Worm (Caenorhabditis elegans) whole organism, L1 larva: Measurements from ENCODE around the gene C45G9.14.

Experiments
- C34B4.2 ChIP-seq: sonication (generic microtip); optimal IDR thresholded peaks from 2 replicates; lab custom pipeline; 2017; ENCODE audit warnings: mild to moderate bottlenecking, missing genetic modification characterization, missing compliant biosample characterization
- F16B12.6 ChIP-seq: fragments of 150-350 bp; optimal IDR thresholded peaks from 2 replicates; lab custom pipeline; 2014; ENCODE audit warnings: missing biosample characterization, missing genetic modification characterization
- alr-1 ChIP-seq: fragments of 200-800 bp; sonication (Bioruptor generic); optimal IDR thresholded peaks from 2 replicates; lab custom pipeline; 2018; ENCODE audit warnings: borderline replicate concordance, mild to moderate bottlenecking, missing genetic modification characterization, missing compliant biosample characterization
- ceh-8 ChIP-seq: fragments of 200-800 bp; sonication (Bioruptor generic); optimal IDR thresholded peaks from 2 replicates; lab custom pipeline; 2018; ENCODE audit warnings: mild to moderate bottlenecking, missing genetic modification characterization, moderate library complexity, missing compliant biosample characterization
- ceh-88 ChIP-seq: fragments of 200-800 bp; sonication (Bioruptor generic); IDR thresholded peaks from 2 replicates; pipeline ENCODE4 v1.3.6; 2022; ENCODE audit warnings: missing genetic modification characterization, missing compliant biosample characterization
- ces-1 ChIP-seq: fragments of 150-350 bp; optimal IDR thresholded peaks from 2 replicates; lab custom pipeline; 2014; ENCODE audit warnings: missing biosample characterization, missing genetic modification reagents, missing genetic modification characterization
- efl-3 ChIP-seq: fragments of 200-800 bp; sonication (Bioruptor generic); optimal IDR thresholded peaks from 2 replicates; lab custom pipeline; 2018; ENCODE audit warnings: mild to moderate bottlenecking, missing genetic modification characterization, missing compliant biosample characterization
- elt-2 ChIP-seq: sonication (generic microtip); optimal IDR thresholded peaks from 2 replicates; lab custom pipeline; 2016; ENCODE audit warnings: missing genetic modification characterization, mild to moderate bottlenecking, inconsistent platforms, missing compliant biosample characterization, missing genetic modification reagents
- ets-5 ChIP-seq: fragments of 200-800 bp; sonication (Bioruptor generic); IDR thresholded peaks from 2 replicates; pipeline ENCODE4 v1.3.6; 2022; ENCODE audit warnings: missing genetic modification characterization, missing compliant biosample characterization
- fkh-4 ChIP-seq: sonication (generic microtip); optimal IDR thresholded peaks from 2 replicates; lab custom pipeline; 2016; ENCODE audit warnings: missing compliant biosample characterization, missing genetic modification characterization, borderline replicate concordance
- grh-1 ChIP-seq: fragments of 200-800 bp; sonication (Bioruptor generic); IDR thresholded peaks from 2 replicates; pipeline ENCODE4 v1.3.6; 2022; ENCODE audit warnings: missing genetic modification reagents, missing genetic modification characterization, missing compliant biosample characterization
- hlh-17 ChIP-seq: fragments of 200-800 bp; sonication (Bioruptor generic); optimal IDR thresholded peaks from 2 replicates; lab custom pipeline; 2018; ENCODE audit warnings: missing genetic modification characterization, mild to moderate bottlenecking, missing compliant biosample characterization, moderate library complexity, borderline replicate concordance
- hlh-4 ChIP-seq: sonication (generic microtip); optimal IDR thresholded peaks from 2 replicates; lab custom pipeline; 2016; ENCODE audit warnings: mild to moderate bottlenecking, missing genetic modification characterization, missing compliant biosample characterization
- isw-1 ChIP-seq: fragments of 200-800 bp; sonication (Bioruptor generic); IDR thresholded peaks from 2 replicates; pipeline ENCODE4 v1.3.6; 2022; ENCODE audit warnings: missing genetic modification characterization, missing compliant biosample characterization
- lin-13 ChIP-seq: fragments of 150-350 bp; optimal IDR thresholded peaks from 2 replicates; lab custom pipeline; 2014; ENCODE audit warnings: missing biosample characterization, missing genetic modification reagents, missing genetic modification characterization
- lin-14 ChIP-seq: fragments of 200-800 bp; sonication (Bioruptor generic); optimal IDR thresholded peaks from 2 replicates; lab custom pipeline; 2018; ENCODE audit warnings: mild to moderate bottlenecking, missing genetic modification characterization, moderate library complexity, missing compliant biosample characterization
- lin-15B ChIP-seq: fragments of 150-350 bp; sonication (generic microtip); optimal IDR thresholded peaks from 3 replicates; lab custom pipeline; 2014; ENCODE audit warnings: missing biosample characterization, missing genetic modification characterization
- lin-39 ChIP-seq: fragments of 150-350 bp; optimal IDR thresholded peaks from 2 replicates; lab custom pipeline; 2014; ENCODE audit warnings: missing biosample characterization, missing genetic modification reagents, missing genetic modification characterization
- mdl-1 ChIP-seq, 2 experiments: fragments of 150-350 bp; optimal IDR thresholded peaks; 2 replicates each; lab custom pipeline; 2014 to 2017; ENCODE audit warnings: missing biosample characterization in 2 of 2, missing genetic modification characterization in 2 of 2, inconsistent platforms in 1 of 2
- mef-2 ChIP-seq: fragments of 150-350 bp; optimal IDR thresholded peaks from 2 replicates; lab custom pipeline; 2014; ENCODE audit warnings: missing biosample characterization, missing genetic modification characterization
- mep-1 ChIP-seq: fragments of 150-350 bp; optimal IDR thresholded peaks from 2 replicates; lab custom pipeline; 2014; ENCODE audit warnings: missing biosample characterization, missing genetic modification characterization
- nhr-11 ChIP-seq: fragments of 150-350 bp; optimal IDR thresholded peaks from 2 replicates; lab custom pipeline; 2014; ENCODE audit warnings: missing biosample characterization, missing genetic modification characterization
- nhr-12 ChIP-seq: sonication (generic microtip); optimal IDR thresholded peaks from 2 replicates; lab custom pipeline; 2017; ENCODE audit warnings: missing biosample characterization, missing genetic modification characterization
- nhr-19 ChIP-seq: fragments of 200-800 bp; sonication (Bioruptor generic); conservative IDR thresholded peaks from 2 replicates; pipeline ENCODE4 v1.3.6; 2022; ENCODE audit warnings: missing genetic modification characterization, missing compliant biosample characterization
- nhr-20 ChIP-seq: sonication (generic microtip); optimal IDR thresholded peaks from 2 replicates; lab custom pipeline; 2016; ENCODE audit warnings: mild to moderate bottlenecking, missing genetic modification characterization, missing compliant biosample characterization
- nhr-237 ChIP-seq: fragments of 150-350 bp; optimal IDR thresholded peaks from 2 replicates; lab custom pipeline; 2014; ENCODE audit warnings: missing biosample characterization, missing genetic modification characterization
- nhr-47 ChIP-seq: sonication (generic microtip); optimal IDR thresholded peaks from 2 replicates; lab custom pipeline; 2016; ENCODE audit warnings: mild to moderate bottlenecking, missing genetic modification characterization, moderate library complexity, missing compliant biosample characterization
- nhr-71 ChIP-seq: sonication (generic microtip); optimal IDR thresholded peaks from 2 replicates; lab custom pipeline; 2016; ENCODE audit warnings: mild to moderate bottlenecking, missing genetic modification characterization, moderate library complexity, missing compliant biosample characterization
- nhr-76 ChIP-seq: sonication (generic microtip); optimal IDR thresholded peaks from 2 replicates; lab custom pipeline; 2017; ENCODE audit warnings: missing biosample characterization, missing genetic modification characterization
- nhr-77 ChIP-seq: fragments of 150-350 bp; optimal IDR thresholded peaks from 2 replicates; lab custom pipeline; 2014; ENCODE audit warnings: missing biosample characterization, missing genetic modification characterization
- nhr-84 ChIP-seq: sonication (generic microtip); optimal IDR thresholded peaks from 2 replicates; lab custom pipeline; 2017; ENCODE audit warnings: missing biosample characterization, missing genetic modification characterization
- nhr-90 ChIP-seq: sonication (generic microtip); optimal IDR thresholded peaks from 2 replicates; lab custom pipeline; 2016; ENCODE audit warnings: mild to moderate bottlenecking, missing genetic modification characterization, missing compliant biosample characterization; ENCODE audit not compliant: poor library complexity
- rnt-1 ChIP-seq: sonication (generic microtip); optimal IDR thresholded peaks from 2 replicates; lab custom pipeline; 2016; ENCODE audit warnings: mild to moderate bottlenecking, missing genetic modification characterization, moderate library complexity, missing compliant biosample characterization
- skn-1 ChIP-seq: fragments of 150-350 bp; optimal IDR thresholded peaks from 2 replicates; lab custom pipeline; 2014; ENCODE audit warnings: missing biosample characterization, missing genetic modification characterization
- snpc-4 ChIP-seq: fragments of 150-350 bp; optimal IDR thresholded peaks from 2 replicates; lab custom pipeline; 2014; ENCODE audit warnings: missing biosample characterization, missing genetic modification characterization
- snu-23 ChIP-seq: sonication (generic microtip); optimal IDR thresholded peaks from 2 replicates; lab custom pipeline; 2016; ENCODE audit warnings: missing genetic modification characterization, missing compliant biosample characterization
- sptf-1 ChIP-seq: fragments of 150-350 bp; optimal IDR thresholded peaks from 2 replicates; lab custom pipeline; 2014; ENCODE audit warnings: missing biosample characterization, missing genetic modification characterization
- sup-37 ChIP-seq: fragments of 200-800 bp; sonication (Bioruptor generic); optimal IDR thresholded peaks from 2 replicates; lab custom pipeline; 2018; ENCODE audit warnings: mild to moderate bottlenecking, missing genetic modification characterization, missing compliant biosample characterization
- tlp-1 ChIP-seq: fragments of 150-350 bp; optimal IDR thresholded peaks from 2 replicates; lab custom pipeline; 2014; ENCODE audit warnings: missing biosample characterization, missing genetic modification characterization
- unc-30 ChIP-seq: sonication (generic microtip); optimal IDR thresholded peaks from 2 replicates; lab custom pipeline; 2017; ENCODE audit warnings: missing biosample characterization, missing genetic modification characterization
- unc-62 ChIP-seq: fragments of 150-350 bp; optimal IDR thresholded peaks from 2 replicates; lab custom pipeline; 2014; ENCODE audit warnings: missing biosample characterization, missing genetic modification reagents, missing genetic modification characterization
- unc-86 ChIP-seq: sonication (generic microtip); optimal IDR thresholded peaks from 2 replicates; lab custom pipeline; 2016; ENCODE audit warnings: missing genetic modification characterization, missing compliant biosample characterization
- unc-98 ChIP-seq: fragments of 200-800 bp; sonication (Bioruptor generic); IDR thresholded peaks from 2 replicates; pipeline ENCODE4 v1.3.6; 2022; ENCODE audit warnings: missing genetic modification characterization, missing compliant biosample characterization
- xbp-1 ChIP-seq: sonication (generic microtip); optimal IDR thresholded peaks from 2 replicates; lab custom pipeline; 2016; ENCODE audit warnings: missing genetic modification characterization, missing compliant biosample characterization
- zag-1 ChIP-seq: fragments of 150-350 bp; optimal IDR thresholded peaks from 2 replicates; lab custom pipeline; 2014; ENCODE audit warnings: missing biosample characterization, missing genetic modification characterization
- ztf-4 ChIP-seq: fragments of 150-350 bp; optimal IDR thresholded peaks from 2 replicates; lab custom pipeline; 2014; ENCODE audit warnings: missing biosample characterization, missing genetic modification characterization

Gene C45G9.14

ce11 chrIII:5080700-5081572 lies 36.1 kb downstream of the C45G9.14 start (continued):
- peak; percentile 95 for TF ChIP-seq nhr-47 (tag; lab: Kevin White, UChicago)
- peak in 1 of 2 experiments; percentile 51 for TF ChIP-seq mdl-1 (tag; optimal IDR thresholded peaks at IDR 0.05; lab: Kevin White, UChicago)
- TF ChIP-seq unc-62, result no peak
- no peak for TF ChIP-seq tlp-1 (tag; lab: Kevin White, UChicago)
- TF ChIP-seq ztf-4, result peak; percentile 84
- no peak for TF ChIP-seq nhr-76 (tag; lab: Kevin White, UChicago)
- peak; percentile 99 for TF ChIP-seq snpc-4 (tag; lab: Kevin White, UChicago)
- peak; percentile 93 for TF ChIP-seq nhr-19
- TF ChIP-seq mep-1 (tag; lab: Kevin White, UChicago), result peak; percentile 67
- peak; percentile 91 for TF ChIP-seq rnt-1 (tag; lab: Kevin White, UChicago)
- TF ChIP-seq mef-2 (tag; lab: Kevin White, UChicago), result no peak
- no peak for TF ChIP-seq unc-98
- TF ChIP-seq nhr-90 (tag; lab: Kevin White, UChicago), result peak; percentile 92
- peak; percentile 65 for TF ChIP-seq isw-1
- peak; percentile 15 for TF ChIP-seq C34B4.2 (tag; lab: Kevin White, UChicago)
- TF ChIP-seq lin-13 (GFP tag; lab: Kevin White, UChicago), result peak; percentile 57
- TF ChIP-seq hlh-17 (GFP tag; lab: Kevin White, UChicago), result no peak
- no peak for TF ChIP-seq ets-5 (GFP tag; lab: Robert Waterston, UW)
- TF ChIP-seq elt-2 (tag; lab: Kevin White, UChicago), result peak; percentile 77
- TF ChIP-seq ces-1 (GFP tag; lab: Kevin White, UChicago), result no peak
- peak; percentile 82 for TF ChIP-seq ceh-8 (GFP tag; lab: Kevin White, UChicago)
- peak; percentile 87 for TF ChIP-seq xbp-1
- no peak for TF ChIP-seq nhr-237
- TF ChIP-seq unc-30, result no peak
- TF ChIP-seq lin-15B (tag; lab: Kevin White, UChicago), result peak; percentile 37
- TF ChIP-seq F16B12.6 (tag; lab: Kevin White, UChicago), result peak; percentile 21
- no peak for TF ChIP-seq nhr-12 (tag; lab: Kevin White, UChicago)
- peak; percentile 82 for TF ChIP-seq grh-1 (GFP tag; lab: Robert Waterston, UW)
- TF ChIP-seq nhr-84, result no peak
- TF ChIP-seq unc-86 (tag; lab: Kevin White, UChicago), result peak; percentile 89
- no peak for TF ChIP-seq alr-1 (tag; lab: Kevin White, UChicago)
- peak; percentile 53 for TF ChIP-seq nhr-77 (tag; lab: Kevin White, UChicago)
- peak; percentile 44 for TF ChIP-seq skn-1
- peak; percentile 91 for TF ChIP-seq snu-23 (GFP tag; lab: Kevin White, UChicago)
- no peak for TF ChIP-seq zag-1
- TF ChIP-seq sptf-1 (tag; lab: Kevin White, UChicago), result no peak
- TF ChIP-seq lin-14 (GFP tag; lab: Kevin White, UChicago), result peak; percentile 87
- TF ChIP-seq hlh-4 (tag; lab: Kevin White, UChicago), result peak; percentile 10
- no peak for TF ChIP-seq nhr-11 (tag; lab: Kevin White, UChicago)
- peak; percentile 87 for TF ChIP-seq nhr-20 (tag; lab: Kevin White, UChicago)
- peak; percentile 94 for TF ChIP-seq nhr-71 (tag; lab: Kevin White, UChicago)
- peak; percentile 64 for TF ChIP-seq efl-3 (GFP tag; lab: Kevin White, UChicago)
- TF ChIP-seq, all 84 proteins: peak for 59

ce11 chrIII:5081573-5081823 lies 36.7 kb downstream of the C45G9.14 start, which contains the start of gene cox-6A:
Gene cox-6A (plus strand): TSS chrIII:5081724.
- TF ChIP-seq nhr-84, result no peak
- no peak for TF ChIP-seq C34B4.2 (tag; lab: Kevin White, UChicago)
- no peak for TF ChIP-seq mep-1 (tag; lab: Kevin White, UChicago)
- TF ChIP-seq lin-39 (tag; lab: Kevin White, UChicago), result no peak
- TF ChIP-seq sup-37 (GFP tag; lab: Kevin White, UChicago), result no peak
- TF ChIP-seq efl-3 (GFP tag; lab: Kevin White, UChicago), result no peak
- no peak for TF ChIP-seq fkh-4 (tag; lab: Kevin White, UChicago)
- TF ChIP-seq ceh-88 (GFP tag; lab: Robert Waterston, UW), result no peak
- TF ChIP-seq lin-14 (GFP tag; lab: Kevin White, UChicago), result no peak
